Fruit fly (Drosophila melanogaster) whole organism, wandering third instar larva: ENCODE data around the gene Nepl18.

ENCODE experiments used
- Abd-B ChIP-seq: fragments of >200 bp; optimal IDR thresholded peaks from 2 replicates; lab custom pipeline; 2017; ENCODE audit warnings: missing biosample characterization, missing genetic modification characterization
- CG9705 ChIP-seq: fragments of 200-800 bp; sonication (Bioruptor generic); optimal IDR thresholded peaks from 2 replicates; lab custom pipeline; 2018; ENCODE audit warnings: missing biosample characterization, mild to moderate bottlenecking, missing genetic modification characterization
- CrebA ChIP-seq: fragments of 200-800 bp; sonication (Bioruptor generic); optimal IDR thresholded peaks from 2 replicates; lab custom pipeline; 2016; ENCODE audit warnings: missing biosample characterization, mild to moderate bottlenecking, missing genetic modification characterization, borderline replicate concordance
- Dfd ChIP-seq: fragments of >200 bp; optimal IDR thresholded peaks from 2 replicates; lab custom pipeline; 2017; ENCODE audit warnings: missing biosample characterization, missing genetic modification characterization
- Dif ChIP-seq: fragments of 200-275, 200-300 bp; sonication (Bioruptor generic); optimal IDR thresholded peaks from 2 replicates; lab custom pipeline; 2018; ENCODE audit warnings: missing biosample characterization, missing genetic modification characterization; ENCODE audit not compliant: partially characterized antibody
- GATAd ChIP-seq: sonication (Bioruptor generic); optimal IDR thresholded peaks from 2 replicates; lab custom pipeline; 2016; ENCODE audit warnings: missing biosample characterization, missing genetic modification characterization
- HLH106 ChIP-seq: fragments of 200-800 bp; optimal IDR thresholded peaks from 3 replicates; lab custom pipeline; 2019; ENCODE audit warnings: missing biosample characterization, mild to moderate bottlenecking, missing genetic modification characterization, moderate library complexity
- Hnf4 ChIP-seq: fragments of 200-800 bp; sonication (Bioruptor generic); optimal IDR thresholded peaks from 2 replicates; lab custom pipeline; 2016; ENCODE audit warnings: missing biosample characterization, mild to moderate bottlenecking, missing genetic modification characterization
- Hr78 ChIP-seq: fragments of >200 bp; optimal IDR thresholded peaks from 2 replicates; lab custom pipeline; 2017; ENCODE audit warnings: missing biosample characterization, missing genetic modification characterization
- Hr83 ChIP-seq: fragments of 200-300 bp; sonication (Bioruptor generic); optimal IDR thresholded peaks from 2 replicates; lab custom pipeline; 2016; ENCODE audit warnings: missing biosample characterization, mild to moderate bottlenecking, missing genetic modification characterization, moderate library complexity; ENCODE audit not compliant: poor library complexity, severe bottlenecking
- Jra ChIP-seq: sonication (Bioruptor generic); optimal IDR thresholded peaks from 2 replicates; lab custom pipeline; 2016; ENCODE audit warnings: missing biosample characterization, missing genetic modification characterization
- Mio ChIP-seq: sonication (Bioruptor generic); optimal IDR thresholded peaks from 2 replicates; lab custom pipeline; 2016; ENCODE audit warnings: missing biosample characterization, missing genetic modification characterization
- Myc ChIP-seq: fragments of >200 bp; optimal IDR thresholded peaks from 2 replicates; lab custom pipeline; 2017
- N ChIP-seq: fragments of >200 bp; optimal IDR thresholded peaks from 2 replicates; lab custom pipeline; 2018; ENCODE audit warnings: missing biosample characterization, missing external identifiers, missing genetic modification characterization
- OdsH ChIP-seq: fragments of 200-800 bp; sonication (Bioruptor generic); optimal IDR thresholded peaks from 2 replicates; lab custom pipeline; 2016; ENCODE audit warnings: missing biosample characterization, mild to moderate bottlenecking, missing genetic modification characterization
- Rel ChIP-seq, 2 experiments: fragments of 200-800 bp; sonication (Bioruptor generic) in 1 of 2; optimal IDR thresholded peaks; 2 replicates in 1 of 2; 3 replicates in 1 of 2; lab custom pipeline; 2016 to 2019; ENCODE audit warnings: mild to moderate bottlenecking in 2 of 2, missing biosample characterization in 2 of 2, missing genetic modification characterization in 2 of 2, moderate library complexity in 1 of 2
- br ChIP-seq: fragments of 200-800 bp; sonication (Bioruptor generic); optimal IDR thresholded peaks from 2 replicates; lab custom pipeline; 2016; ENCODE audit warnings: missing biosample characterization, missing genetic modification characterization
- dl ChIP-seq, 2 experiments: fragments of 175-275, 200-275 bp in 1 of 2; fragments of 200-275 bp in 1 of 2; sonication (Bioruptor generic); optimal IDR thresholded peaks; lab custom pipeline; 2018; ENCODE audit warnings: mild to moderate bottlenecking in 2 of 2, missing biosample characterization in 2 of 2, missing genetic modification characterization in 2 of 2, moderate library complexity in 2 of 2; ENCODE audit not compliant: partially characterized antibody in 2 of 2, insufficient read depth in 1 of 2
- dmrt93B ChIP-seq: fragments of 200-800 bp; sonication (Bioruptor generic); optimal IDR thresholded peaks from 2 replicates; lab custom pipeline; 2018; ENCODE audit warnings: missing biosample characterization, mild to moderate bottlenecking, missing genetic modification characterization
- dsf ChIP-seq: sonication (Bioruptor generic); optimal IDR thresholded peaks from 2 replicates; lab custom pipeline; 2016; ENCODE audit warnings: missing biosample characterization, missing genetic modification characterization, borderline replicate concordance
- ey ChIP-seq: fragments of 200-800 bp; sonication (Bioruptor generic); optimal IDR thresholded peaks from 2 replicates; lab custom pipeline; 2016; ENCODE audit warnings: missing biosample characterization, missing genetic modification characterization
- foxo ChIP-seq, 2 experiments: fragments of 200-800 bp; sonication (Bioruptor generic); optimal IDR thresholded peaks; 2 replicates in 1 of 2; 3 replicates in 1 of 2; lab custom pipeline; 2016 to 2017; ENCODE audit warnings: missing biosample characterization in 2 of 2, missing genetic modification characterization in 2 of 2
- fru ChIP-seq: fragments of 200-800 bp; sonication (Bioruptor generic); optimal IDR thresholded peaks from 3 replicates; lab custom pipeline; 2016; ENCODE audit warnings: missing biosample characterization, mild to moderate bottlenecking, missing genetic modification characterization
- h ChIP-seq: fragments of 200-800 bp; sonication (Bioruptor generic); optimal IDR thresholded peaks from 3 replicates; lab custom pipeline; 2016; ENCODE audit warnings: missing biosample characterization, mild to moderate bottlenecking, missing genetic modification characterization
- jim ChIP-seq: fragments of 175-275, 200-325 bp; sonication (Bioruptor generic); optimal IDR thresholded peaks from 2 replicates; lab custom pipeline; 2016; ENCODE audit warnings: missing biosample characterization, mild to moderate bottlenecking, missing genetic modification characterization
- lola ChIP-seq: fragments of >200 bp; optimal IDR thresholded peaks from 2 replicates; lab custom pipeline; 2017; ENCODE audit warnings: missing biosample characterization, missing genetic modification characterization
- pan ChIP-seq: fragments of >200 bp; optimal IDR thresholded peaks from 2 replicates; lab custom pipeline; 2017
- psq ChIP-seq: fragments of 200-800 bp; sonication (Bioruptor generic); optimal IDR thresholded peaks from 3 replicates; lab custom pipeline; 2017; ENCODE audit warnings: missing biosample characterization, mild to moderate bottlenecking, missing genetic modification characterization, moderate library complexity
- rgr ChIP-seq: fragments of 200-800 bp; sonication (Bioruptor generic); optimal IDR thresholded peaks from 3 replicates; lab custom pipeline; 2016; ENCODE audit warnings: missing biosample characterization, mild to moderate bottlenecking, missing genetic modification characterization
- sv ChIP-seq: fragments of 200-800 bp; sonication (Bioruptor generic); optimal IDR thresholded peaks from 3 replicates; lab custom pipeline; 2016; ENCODE audit warnings: missing biosample characterization, missing genetic modification characterization
- tai ChIP-seq: sonication (Bioruptor generic); optimal IDR thresholded peaks from 2 replicates; lab custom pipeline; 2016; ENCODE audit warnings: missing biosample characterization, missing genetic modification characterization
- usp ChIP-seq: fragments of >200 bp; optimal IDR thresholded peaks from 2 replicates; lab custom pipeline; 2017; ENCODE audit warnings: missing biosample characterization, missing genetic modification characterization
- woc ChIP-seq: sonication (Bioruptor generic); optimal IDR thresholded peaks from 2 replicates; lab custom pipeline; 2016; ENCODE audit warnings: missing biosample characterization, mild to moderate bottlenecking, missing genetic modification characterization

Gene Nepl18

dm6 chr3R:28891513-28892097 is 16.2 kb downstream of the Nepl18 start:
- peak in 1 of 2 experiments; percentile 7 for TF ChIP-seq foxo (GFP tag; optimal IDR thresholded peaks at IDR 0.05; lab: Kevin White, UChicago)
- no peak for TF ChIP-seq OdsH (GFP tag; lab: Kevin White, UChicago)
- TF ChIP-seq rgr (GFP tag; lab: Kevin White, UChicago), result peak; percentile 7
- peak; percentile 32 for TF ChIP-seq Dif (GFP tag; lab: Kevin White, UChicago)
- TF ChIP-seq h, result peak; percentile 56
- TF ChIP-seq fru, result peak; percentile 34
- TF ChIP-seq Rel (GFP tag; optimal IDR thresholded peaks at IDR 0.05; lab: Kevin White, UChicago), result no peak
- TF ChIP-seq Rel (tag; optimal IDR thresholded peaks at IDR 0.05; lab: Kevin White, UChicago), result peak; percentile 0
- TF ChIP-seq br (GFP tag; lab: Kevin White, UChicago), result no peak

dm6 chr3R:28895014-28895413 is 19.6 kb downstream of the Nepl18 start:
- TF ChIP-seq rgr (GFP tag; lab: Kevin White, UChicago) (no peak), Jra (no peak), jim (GFP tag; lab: Kevin White, UChicago) (no peak), dmrt93B (GFP tag; lab: Kevin White, UChicago) (no peak), dsf (GFP tag; lab: Kevin White, UChicago) (no peak), tai (GFP tag; lab: Kevin White, UChicago) (no peak), h (no peak), Mio (GFP tag; lab: Kevin White, UChicago) (no peak), Hr78 (GFP tag; lab: Kevin White, UChicago) (no peak), fru (no peak), N (no peak), dl (GFP tag; optimal IDR thresholded peaks at IDR 0.05; lab: Kevin White, UChicago; ENCODE audit: insufficient read depth in 1 of 2, partially characterized antibody in 2 of 2) (no peak), CG9705 (GFP tag; lab: Kevin White, UChicago) (no peak), foxo (GFP tag; optimal IDR thresholded peaks at IDR 0.05; lab: Kevin White, UChicago) (no peak), sv (GFP tag; lab: Kevin White, UChicago) (no peak), Hr83 (no peak), CrebA (GFP tag; lab: Kevin White, UChicago) (no peak), woc (GFP tag; lab: Kevin White, UChicago) (no peak), psq (GFP tag; lab: Kevin White, UChicago) (no peak)

dm6 chr3R:28897891-28898290 is 22.5 kb downstream of the Nepl18 start:
- TF ChIP-seq GATAd (GFP tag; lab: Kevin White, UChicago) (no peak), Jra (no peak), Hnf4 (no peak), Dfd (no peak), fru (no peak), OdsH (GFP tag; lab: Kevin White, UChicago) (no peak), tai (GFP tag; lab: Kevin White, UChicago) (no peak), CrebA (GFP tag; lab: Kevin White, UChicago) (no peak), pan (no peak), lola (GFP tag; lab: Kevin White, UChicago) (no peak), Myc (lab: Kevin White, UChicago) (no peak), br (GFP tag; lab: Kevin White, UChicago) (no peak), HLH106 (tag; lab: Kevin White, UChicago) (no peak), Abd-B (GFP tag; lab: Kevin White, UChicago) (no peak)

dm6 chr3R:28898921-28899545 is 23.6 kb downstream of the Nepl18 start:
- no peak for TF ChIP-seq usp
- TF ChIP-seq ey, result no peak
- no peak for TF ChIP-seq br (GFP tag; lab: Kevin White, UChicago)
- TF ChIP-seq Abd-B (GFP tag; lab: Kevin White, UChicago), result no peak
- no peak for TF ChIP-seq dsf (GFP tag; lab: Kevin White, UChicago)
- TF ChIP-seq jim (GFP tag; lab: Kevin White, UChicago), result no peak
- TF ChIP-seq dmrt93B (GFP tag; lab: Kevin White, UChicago), result no peak
- no peak for TF ChIP-seq h
- no peak for TF ChIP-seq psq (GFP tag; lab: Kevin White, UChicago)
